Fruit fly (Drosophila melanogaster): Measurements from ENCODE around the gene mtd.
A peak's percentile ranks its signal among the peaks of the same experiment; 100 is the strongest.

mtd gene

dm6 chr3R:5371563-5371962, 21.3 kb upstream of the mtd start, which contains the start of gene Polr2F (continued):
- peak; percentile 76 for TF ChIP-seq lmd (GFP tag; IDR thresholded peaks at IDR 0.05)
- peak; percentile 73 for TF ChIP-seq dysf (GFP tag; IDR thresholded peaks at IDR 0.05)
- TF ChIP-seq ash1 (GFP tag; optimal IDR thresholded peaks at IDR 0.05), result peak; percentile 73
- 0 out of 2 replicates have a peak, but pooled peaks have one; percentile 19 for TF ChIP-seq CG8765 (GFP tag; IDR thresholded peaks at IDR 0.05)
- TF ChIP-seq Hand (GFP tag; optimal IDR thresholded peaks at IDR 0.05), result peak; percentile 28
- TF ChIP-seq CG2199 (GFP tag; IDR thresholded peaks at IDR 0.05), result 0 out of 3 replicates have a peak, but pooled peaks have one; percentile 42
- TF ChIP-seq lab (GFP tag; optimal IDR thresholded peaks at IDR 0.05), result peak; percentile 87
- TF ChIP-seq tgo (GFP tag; IDR thresholded peaks at IDR 0.05), result peak; percentile 67; the same call in 2 of the 3 replicates
- TF ChIP-seq crol (GFP tag; IDR thresholded peaks at IDR 0.05), result no peak
- TF ChIP-seq CG3281 (GFP tag; optimal IDR thresholded peaks at IDR 0.05), result peak; percentile 69
- peak; percentile 63 for TF ChIP-seq sima (GFP tag; optimal IDR thresholded peaks at IDR 0.05)
- peak; percentile 45 to 94 for TF ChIP-seq Hr51 (GFP tag; optimal IDR thresholded peaks at IDR 0.05)
- TF ChIP-seq seq (GFP tag; IDR thresholded peaks at IDR 0.05), result no peak
- TF ChIP-seq Blimp-1 (GFP tag; optimal IDR thresholded peaks at IDR 0.05), result peak; percentile 51
- TF ChIP-seq vfl (GFP tag; optimal IDR thresholded peaks at IDR 0.05), result peak; percentile 91
- TF ChIP-seq danr (GFP tag; IDR thresholded peaks at IDR 0.05), result peak; percentile 47; the same call in 1 of the 2 replicates
- TF ChIP-seq B-H1 (GFP tag; IDR thresholded peaks at IDR 0.05), result 0 out of 3 replicates have a peak, but pooled peaks have one; percentile 16
- TF ChIP-seq fd3F (GFP tag; optimal IDR thresholded peaks at IDR 0.05), result peak; percentile 70
- TF ChIP-seq Kr (GFP tag; optimal IDR thresholded peaks at IDR 0.05), result no peak
- TF ChIP-seq fd96Cb (tag; optimal IDR thresholded peaks at IDR 0.05), result peak; percentile 44
- no peak for TF ChIP-seq CG8478 (optimal IDR thresholded peaks at IDR 0.05)
- peak; percentile 26; the same call in 1 of the 2 replicates for TF ChIP-seq inv (GFP tag; IDR thresholded peaks at IDR 0.05; ENCODE audit: partially characterized antibody)
- TF ChIP-seq run (tag; optimal IDR thresholded peaks at IDR 0.05), result no peak
- TF ChIP-seq Lim3 (GFP tag; IDR thresholded peaks at IDR 0.05), result no peak
- TF ChIP-seq D19B (GFP tag; optimal IDR thresholded peaks at IDR 0.05), result peak; percentile 49
- peak; percentile 56 for TF ChIP-seq trh (GFP tag; optimal IDR thresholded peaks at IDR 0.05)
- TF ChIP-seq CG7928 (GFP tag; optimal IDR thresholded peaks at IDR 0.05), result peak; percentile 92
- TF ChIP-seq TFAM (GFP tag; optimal IDR thresholded peaks at IDR 0.05), result no peak
- peak in 1 of 3 experiments; percentile 51 for TF ChIP-seq lola (GFP tag; optimal IDR thresholded peaks at IDR 0.05)
- TF ChIP-seq Stat92E (GFP tag; optimal IDR thresholded peaks at IDR 0.05), result peak in 1 of 3 experiments; percentile 74
- TF ChIP-seq ERR (GFP tag; optimal IDR thresholded peaks at IDR 0.05), result peak; percentile 85
- peak; percentile 27; the same call in 1 of the 2 replicates for TF ChIP-seq tna (GFP tag; IDR thresholded peaks at IDR 0.05; ENCODE audit: partially characterized antibody)
- no peak for TF ChIP-seq CG32767 (GFP tag; IDR thresholded peaks at IDR 0.05)
- TF ChIP-seq D19A (tag; optimal IDR thresholded peaks at IDR 0.05), result peak; percentile 42
- TF ChIP-seq fd102C (GFP tag; optimal IDR thresholded peaks at IDR 0.05), result peak; percentile 9
- no peak for TF ChIP-seq CG10565 (GFP tag; optimal IDR thresholded peaks at IDR 0.05)
- peak; percentile 48 for TF ChIP-seq BtbVII (GFP tag; optimal IDR thresholded peaks at IDR 0.05)
- peak; percentile 67 for TF ChIP-seq ssp (GFP tag; IDR thresholded peaks at IDR 0.05)
- TF ChIP-seq psq (GFP tag; optimal IDR thresholded peaks at IDR 0.05), result peak; percentile 54
- TF ChIP-seq zfh1 (GFP tag; IDR thresholded peaks at IDR 0.05), result peak; percentile 81
- TF ChIP-seq Nf-YA (GFP tag; IDR thresholded peaks at IDR 0.05), result no peak
- peak; percentile 94 for TF ChIP-seq CG1647 (GFP tag; optimal IDR thresholded peaks at IDR 0.05)
- peak; percentile 96 for TF ChIP-seq Ets97D (GFP tag; optimal IDR thresholded peaks at IDR 0.05)
- TF ChIP-seq Ssrp (tag; optimal IDR thresholded peaks at IDR 0.05), result peak; percentile 57
- peak; percentile 90 for TF ChIP-seq bab2 (GFP tag; optimal IDR thresholded peaks at IDR 0.05)
- peak; percentile 91 for TF ChIP-seq pho (GFP tag; optimal IDR thresholded peaks at IDR 0.05)
- TF ChIP-seq abd-A (tag; optimal IDR thresholded peaks at IDR 0.05), result no peak
- peak; percentile 45; the same call in 1 of the 2 replicates for TF ChIP-seq Rx (GFP tag; IDR thresholded peaks at IDR 0.05)
- peak; percentile 63 for TF ChIP-seq ab (GFP tag; optimal IDR thresholded peaks at IDR 0.05)
- no peak for TF ChIP-seq CG14860 (GFP tag; IDR thresholded peaks at IDR 0.05; ENCODE audit: partially characterized antibody)

Measured in whole organism, embryonic.